Worm (Caenorhabditis elegans): ENCODE measurements around the gene str-264.

str-264 gene

ce11 chrV:15454322-15454721 is 38.1 kb downstream of the str-264 start (continued):
- TF ChIP-seq mes-4 (tag; optimal IDR thresholded peaks at IDR 0.05) (peak; percentile 47), ccch-3 (GFP tag; optimal IDR thresholded peaks at IDR 0.05) (no peak), lsy-27 (tag; optimal IDR thresholded peaks at IDR 0.05; ENCODE audit: borderline replicate concordance, insufficient read depth) (no peak), lsl-1 (GFP tag; optimal IDR thresholded peaks at IDR 0.05) (peak; percentile 34), ztf-6 (GFP tag; IDR thresholded peaks at IDR 0.05) (no peak), Y79H2A.3 (GFP tag; conservative IDR thresholded peaks at IDR 0.05) (no peak), madf-6 (GFP tag; IDR thresholded peaks at IDR 0.05) (peak; percentile 65), madf-3 (GFP tag; IDR thresholded peaks at IDR 0.05) (no peak), mel-28 (tag; optimal IDR thresholded peaks at IDR 0.05; ENCODE audit: borderline replicate concordance) (no peak), let-607 (tag; optimal IDR thresholded peaks at IDR 0.05) (no peak), attf-6 (GFP tag; IDR thresholded peaks at IDR 0.05) (peak; percentile 52; the same call in 1 of the 2 replicates), tbx-9 (tag; optimal IDR thresholded peaks at IDR 0.05; ENCODE audit: borderline replicate concordance) (no peak), T26A5.8 (tag; optimal IDR thresholded peaks at IDR 0.05) (no peak), rec-8 (tag; optimal IDR thresholded peaks at IDR 0.05) (peak in 1 of 2 experiments; percentile 67), F49E8.2 (tag; optimal IDR thresholded peaks at IDR 0.05; ENCODE audit: insufficient read depth) (no peak), cebp-1 (GFP tag; IDR thresholded peaks at IDR 0.05) (no peak), cebp-1 (tag; optimal IDR thresholded peaks at IDR 0.05) (no peak), B0019.2 (GFP tag; conservative IDR thresholded peaks at IDR 0.05) (no peak), egl-44 (GFP tag; IDR thresholded peaks at IDR 0.05) (peak; percentile 67; the same call in 1 of the 2 replicates), Y95B8A.8 (GFP tag; IDR thresholded peaks at IDR 0.05) (no peak), Y53F4B.3 (GFP tag; IDR thresholded peaks at IDR 0.05) (0 out of 2 replicates have a peak, but pooled peaks have one; percentile 28), tlf-1 (GFP tag; optimal IDR thresholded peaks at IDR 0.05) (no peak), egl-18 (GFP tag; IDR thresholded peaks at IDR 0.05) (0 out of 2 replicates have a peak, but pooled peaks have one; percentile 59), zfh-2 (GFP tag; conservative IDR thresholded peaks at IDR 0.05) (no peak), unc-62 (GFP tag; optimal IDR thresholded peaks at IDR 0.05) (no peak), Y53G8AR.9 (GFP tag; conservative IDR thresholded peaks at IDR 0.05) (no peak), hmg-20 (GFP tag; IDR thresholded peaks at IDR 0.05) (0 out of 2 replicates have a peak, but pooled peaks have one; percentile 20), nhr-27 (tag; optimal IDR thresholded peaks at IDR 0.05) (no peak), sea-2 (GFP tag; IDR thresholded peaks at IDR 0.05) (no peak), dpl-1 (GFP tag; optimal IDR thresholded peaks at IDR 0.05) (no peak), F37B4.10 (GFP tag; IDR thresholded peaks at IDR 0.05) (no peak), bed-2 (GFP tag; IDR thresholded peaks at IDR 0.05) (no peak), ama-1 (optimal IDR thresholded peaks at IDR 0.05) (no peak), ama-1 (GFP tag; optimal IDR thresholded peaks at IDR 0.05) (no peak), nhr-120 (GFP tag; IDR thresholded peaks at IDR 0.05) (no peak), F39B2.1 (GFP tag; IDR thresholded peaks at IDR 0.05) (no peak; the same call in 1 of the 2 replicates), cebp-2 (GFP tag; IDR thresholded peaks at IDR 0.05) (no peak), hrde-1 (tag; optimal IDR thresholded peaks at IDR 0.05; ENCODE audit: borderline replicate concordance) (no peak), lag-1 (GFP tag; IDR thresholded peaks at IDR 0.05) (0 out of 2 replicates have a peak, but pooled peaks have one; percentile 30), fkh-3 (tag; optimal IDR thresholded peaks at IDR 0.05) (peak; percentile 32), aptf-2 (GFP tag; conservative IDR thresholded peaks at IDR 0.05) (no peak), snpc-1.1 (tag; optimal IDR thresholded peaks at IDR 0.05; ENCODE audit: insufficient read depth) (no peak), mxl-1 (tag; optimal IDR thresholded peaks at IDR 0.05) (peak; percentile 10), F52B5.7 (tag; optimal IDR thresholded peaks at IDR 0.05) (peak; percentile 21), hmg-1.2 (GFP tag; IDR thresholded peaks at IDR 0.05) (peak; percentile 49), dox-1 (GFP tag; IDR thresholded peaks at IDR 0.05) (peak; percentile 43; the same call in 1 of the 2 replicates), somi-1 (GFP tag; optimal IDR thresholded peaks at IDR 0.05) (peak; percentile 2), C06A6.2 (GFP tag; conservative IDR thresholded peaks at IDR 0.05) (no peak)

Measured in whole organism, young adult.